Worm (Caenorhabditis elegans) whole organism, L1 larva: ENCODE results near the gene F35H8.2.

Source experiments
- hpl-2 ChIP-seq: fragments of 150-350 bp; optimal IDR thresholded peaks from 2 replicates; lab custom pipeline; 2014; ENCODE audit warnings: missing biosample characterization, missing genetic modification reagents, missing genetic modification characterization
- irx-1 ChIP-seq: sonication (generic microtip); optimal IDR thresholded peaks from 2 replicates; lab custom pipeline; 2016; ENCODE audit warnings: missing genetic modification characterization, missing compliant biosample characterization
- lin-35 ChIP-seq, 2 experiments: fragments of 150-350 bp; optimal IDR thresholded peaks; 2 replicates each; lab custom pipeline; 2014; ENCODE audit warnings: missing biosample characterization in 2 of 2, missing genetic modification characterization in 2 of 2, missing genetic modification reagents in 2 of 2
- lin-39 ChIP-seq: fragments of 150-350 bp; optimal IDR thresholded peaks from 2 replicates; lab custom pipeline; 2014; ENCODE audit warnings: missing biosample characterization, missing genetic modification reagents, missing genetic modification characterization
- mdl-1 ChIP-seq, 2 experiments: fragments of 150-350 bp; optimal IDR thresholded peaks; 2 replicates each; lab custom pipeline; 2014 to 2017; ENCODE audit warnings: missing biosample characterization in 2 of 2, missing genetic modification characterization in 2 of 2, inconsistent platforms in 1 of 2
- nhr-11 ChIP-seq: fragments of 150-350 bp; optimal IDR thresholded peaks from 2 replicates; lab custom pipeline; 2014; ENCODE audit warnings: missing biosample characterization, missing genetic modification characterization
- nhr-237 ChIP-seq: fragments of 150-350 bp; optimal IDR thresholded peaks from 2 replicates; lab custom pipeline; 2014; ENCODE audit warnings: missing biosample characterization, missing genetic modification characterization
- pax-3 ChIP-seq: fragments of 200-800 bp; sonication (Bioruptor generic); optimal IDR thresholded peaks from 2 replicates; lab custom pipeline; 2018; ENCODE audit warnings: mild to moderate bottlenecking, missing genetic modification characterization, moderate library complexity, missing compliant biosample characterization
- skn-1 ChIP-seq: fragments of 150-350 bp; optimal IDR thresholded peaks from 2 replicates; lab custom pipeline; 2014; ENCODE audit warnings: missing biosample characterization, missing genetic modification characterization
- tbx-2 ChIP-seq: sonication (generic microtip); optimal IDR thresholded peaks from 2 replicates; lab custom pipeline; 2016; ENCODE audit warnings: missing genetic modification characterization, missing compliant biosample characterization
- ztf-4 ChIP-seq: fragments of 150-350 bp; optimal IDR thresholded peaks from 2 replicates; lab custom pipeline; 2014; ENCODE audit warnings: missing biosample characterization, missing genetic modification characterization

ce11 chrII:9528480-9528879 lies 26.8 kb upstream of the F35H8.2 start, which contains the start of gene sra-2:
- TF ChIP-seq tbx-2 (no peak), ztf-4 (tag; lab: Kevin White, UChicago) (no peak), pax-3 (no peak), lin-35 (GFP tag; optimal IDR thresholded peaks at IDR 0.05; lab: Kevin White, UChicago) (no peak), hpl-2 (GFP tag; lab: Kevin White, UChicago) (no peak), skn-1 (tag; lab: Kevin White, UChicago) (no peak), nhr-237 (tag; lab: Kevin White, UChicago) (no peak), lin-39 (tag; lab: Kevin White, UChicago) (no peak), nhr-11 (tag; lab: Kevin White, UChicago) (no peak), irx-1 (no peak), mdl-1 (tag; optimal IDR thresholded peaks at IDR 0.05; lab: Kevin White, UChicago) (no peak)
